Worm (Caenorhabditis elegans) whole organism, early embryonic: ENCODE measurements around the gene K01F9.2.

ENCODE experiments used
- B0310.2 ChIP-seq: sonication (generic microtip); optimal IDR thresholded peaks from 2 replicates; lab custom pipeline; 2016; ENCODE audit warnings: mild to moderate bottlenecking, missing genetic modification characterization, missing compliant biosample characterization
- F13C5.2 ChIP-seq: sonication (generic microtip); optimal IDR thresholded peaks from 2 replicates; lab custom pipeline; 2017; ENCODE audit warnings: mild to moderate bottlenecking, missing genetic modification characterization, inconsistent platforms, missing compliant biosample characterization
- aly-1 ChIP-seq: sonication (generic microtip); optimal IDR thresholded peaks from 2 replicates; lab custom pipeline; 2016; ENCODE audit warnings: missing genetic modification characterization, missing compliant biosample characterization
- ama-1 ChIP-seq: fragments of 150-350 bp; optimal IDR thresholded peaks from 2 replicates; lab custom pipeline; 2014
- ceh-13 ChIP-seq: fragments of 200-800 bp; sonication (Bioruptor generic); optimal IDR thresholded peaks from 2 replicates; lab custom pipeline; 2018; ENCODE audit warnings: mild to moderate bottlenecking, missing genetic modification characterization, missing compliant biosample characterization
- ceh-36 ChIP-seq: sonication (generic microtip); optimal IDR thresholded peaks from 2 replicates; lab custom pipeline; 2016; ENCODE audit warnings: missing genetic modification characterization, inconsistent platforms, missing compliant biosample characterization
- ets-7 ChIP-seq: sonication (generic microtip); optimal IDR thresholded peaks from 2 replicates; lab custom pipeline; 2016; ENCODE audit warnings: missing genotype, missing genetic modification characterization, missing compliant biosample characterization
- flt-1 ChIP-seq: fragments of 200-800 bp; sonication (Bioruptor generic); IDR thresholded peaks from 2 replicates; pipeline ENCODE4 v1.3.6; 2022; ENCODE audit warnings: missing genetic modification characterization, missing compliant biosample characterization
- hmbx-1 ChIP-seq: sonication (generic microtip); optimal IDR thresholded peaks from 2 replicates; lab custom pipeline; 2016; ENCODE audit warnings: mild to moderate bottlenecking, missing genetic modification characterization, missing compliant biosample characterization
- hmg-4 ChIP-seq: fragments of 200-800 bp; sonication (Bioruptor generic); optimal IDR thresholded peaks from 2 replicates; lab custom pipeline; 2018; ENCODE audit warnings: mild to moderate bottlenecking, missing genetic modification characterization, missing compliant biosample characterization
- hnd-1 ChIP-seq: sonication (generic microtip); optimal IDR thresholded peaks from 2 replicates; lab custom pipeline; 2016; ENCODE audit warnings: missing genetic modification characterization, missing compliant biosample characterization
- pes-1 ChIP-seq: fragments of 200-800 bp; sonication (Bioruptor generic); IDR thresholded peaks from 2 replicates; pipeline ENCODE4 v1.3.6; 2022; ENCODE audit warnings: missing genetic modification reagents, missing genetic modification characterization, missing compliant biosample characterization
- scrt-1 ChIP-seq: fragments of 200-800 bp; sonication (Bioruptor generic); IDR thresholded peaks from 2 replicates; pipeline ENCODE4 v1.3.6; 2022; ENCODE audit warnings: missing genetic modification characterization, missing compliant biosample characterization
- sea-1 ChIP-seq: fragments of 200-800 bp; sonication (Bioruptor generic); conservative IDR thresholded peaks from 2 replicates; pipeline ENCODE4 v1.3.6; 2022; ENCODE audit warnings: missing genetic modification characterization, missing compliant biosample characterization
- tbx-11 ChIP-seq: fragments of 200-800 bp; sonication (Bioruptor generic); IDR thresholded peaks from 2 replicates; pipeline ENCODE4 v1.3.6; 2022; ENCODE audit warnings: missing genetic modification characterization, missing compliant biosample characterization
- tbx-37 ChIP-seq: fragments of 200-800 bp; sonication (Bioruptor generic); conservative IDR thresholded peaks from 2 replicates; pipeline ENCODE4 v1.3.6; 2022; ENCODE audit warnings: missing genetic modification reagents, missing genetic modification characterization, missing compliant biosample characterization
- tra-4 ChIP-seq: sonication (generic microtip); optimal IDR thresholded peaks from 2 replicates; lab custom pipeline; 2017; ENCODE audit warnings: missing genetic modification characterization, missing compliant biosample characterization

Gene K01F9.2

DNA sequence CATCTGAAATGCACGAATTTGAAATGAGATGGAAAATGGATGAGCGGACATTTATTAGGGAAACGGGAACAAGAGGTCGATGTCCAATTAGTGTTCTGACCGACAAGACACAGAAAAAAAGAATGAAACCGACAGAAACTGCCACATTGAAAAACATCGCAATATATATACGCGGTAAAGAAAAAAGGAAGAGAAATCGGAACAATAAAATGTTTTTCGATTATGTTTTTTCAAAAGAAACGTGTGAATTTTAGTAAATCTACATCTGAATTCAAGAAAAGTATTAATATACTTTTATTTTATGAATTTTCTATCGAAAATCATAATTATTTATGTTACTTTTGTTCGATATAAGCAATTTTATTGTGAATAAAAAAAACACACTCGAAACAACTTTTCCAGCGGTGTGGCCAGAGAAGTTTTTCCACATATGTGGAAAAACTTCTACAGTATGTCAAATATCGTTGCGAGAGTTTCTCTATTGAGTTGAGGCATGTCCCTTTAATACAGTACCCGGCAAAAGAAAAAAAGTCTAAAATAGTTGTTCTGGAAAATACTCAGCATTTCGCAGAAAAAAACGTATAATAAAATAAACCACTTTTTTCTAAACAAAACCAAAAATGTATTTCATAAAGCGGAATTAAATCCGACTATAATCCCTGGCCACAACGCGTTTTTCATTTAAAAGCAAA, 45.7 kb downstream of the K01F9.2 start, which contains the start of gene F44E2.10:
Gene F44E2.10, minus strand, starts transcription at position 51 of the 692 bp plus-strand sequence.
- no peak for TF ChIP-seq hnd-1 (tag; lab: Kevin White, UChicago)
- TF ChIP-seq ama-1: no peak
- no peak for TF ChIP-seq tra-4 (tag; lab: Kevin White, UChicago)
- TF ChIP-seq pes-1 (GFP tag; lab: Robert Waterston, UW): no peak
- no peak for TF ChIP-seq tbx-37 (GFP tag; lab: Robert Waterston, UW)
- TF ChIP-seq B0310.2 (tag; lab: Kevin White, UChicago): no peak
- TF ChIP-seq ceh-13: no peak
- no peak for TF ChIP-seq F13C5.2 (tag; lab: Kevin White, UChicago)
- TF ChIP-seq hmg-4 (GFP tag; lab: Kevin White, UChicago): no peak
- TF ChIP-seq aly-1 (tag; lab: Kevin White, UChicago): no peak
- TF ChIP-seq ceh-36 (tag; lab: Kevin White, UChicago): no peak
- TF ChIP-seq flt-1: no peak
- no peak for TF ChIP-seq sea-1 (GFP tag; lab: Robert Waterston, UW)
- TF ChIP-seq hmbx-1 (tag; lab: Kevin White, UChicago): no peak
- TF ChIP-seq ets-7: no peak
- no peak for TF ChIP-seq tbx-11 (GFP tag; lab: Robert Waterston, UW)
- no peak for TF ChIP-seq scrt-1 (GFP tag; lab: Robert Waterston, UW)

DNA sequence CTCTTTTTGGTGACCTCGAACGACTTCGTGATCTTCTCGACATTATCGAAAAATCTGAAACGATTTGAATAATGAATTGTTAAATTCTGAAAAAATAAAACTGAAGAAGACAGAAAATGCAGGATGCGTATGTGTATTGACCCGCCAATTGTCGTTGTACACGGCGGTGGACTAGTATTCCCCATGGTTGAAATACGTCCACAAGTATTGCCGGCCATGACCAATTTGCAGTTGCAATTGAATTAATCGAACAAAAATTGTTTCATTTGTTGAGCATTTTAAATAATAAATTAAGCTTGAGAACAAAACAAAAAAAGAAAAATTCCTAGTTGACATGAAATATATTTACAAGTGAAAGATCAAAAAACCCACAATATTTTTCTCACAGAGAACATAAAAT, 47.7 kb downstream of the K01F9.2 start, which contains the start of gene F44E2.3:
Gene F44E2.3, minus strand, starts transcription at position 61 of the 400 bp plus-strand sequence.
- TF ChIP-seq ceh-36 (tag; lab: Kevin White, UChicago): no peak
- TF ChIP-seq tbx-11 (GFP tag; lab: Robert Waterston, UW): no peak
- TF ChIP-seq ama-1: no peak
- TF ChIP-seq ets-7: no peak
- no peak for TF ChIP-seq pes-1 (GFP tag; lab: Robert Waterston, UW)
- TF ChIP-seq aly-1 (tag; lab: Kevin White, UChicago): no peak
- TF ChIP-seq scrt-1 (GFP tag; lab: Robert Waterston, UW): no peak

ce11 chrIII:8827128-8827527, 49.8 kb downstream of the K01F9.2 start, which contains the start of gene F54F2.9:
Gene F54F2.9, minus strand, starts transcription at chrIII:8827228.
- no peak for TF ChIP-seq ets-7
- TF ChIP-seq ceh-36 (tag; lab: Kevin White, UChicago): no peak
- no peak for TF ChIP-seq hmg-4 (GFP tag; lab: Kevin White, UChicago)
- no peak for TF ChIP-seq ceh-13
- TF ChIP-seq F13C5.2 (tag; lab: Kevin White, UChicago): no peak
- no peak for TF ChIP-seq B0310.2 (tag; lab: Kevin White, UChicago)
- no peak for TF ChIP-seq tbx-11 (GFP tag; lab: Robert Waterston, UW)
- no peak for TF ChIP-seq hmbx-1 (tag; lab: Kevin White, UChicago)

DNA sequence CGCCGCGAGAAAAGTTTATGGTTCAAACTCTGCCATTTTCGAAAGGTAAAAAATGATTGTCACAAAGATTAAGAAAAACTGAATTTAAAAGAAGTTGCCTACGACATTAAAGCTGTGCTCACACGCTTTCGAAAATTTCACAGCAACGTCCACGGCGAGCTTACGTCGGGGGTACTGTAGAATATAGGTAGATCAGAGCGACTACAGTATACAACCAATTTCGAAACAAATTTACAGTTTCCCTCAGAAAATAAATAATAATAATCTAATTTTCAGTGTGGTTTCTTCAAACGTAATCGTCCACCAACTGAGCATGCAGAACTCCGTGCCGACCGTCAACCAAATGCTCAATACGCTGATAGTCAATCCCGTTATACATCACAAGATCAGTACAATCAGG, 52.4 kb downstream of the K01F9.2 start:
- TF ChIP-seq tbx-37 (GFP tag; lab: Robert Waterston, UW) (no peak), ceh-36 (tag; lab: Kevin White, UChicago) (no peak), scrt-1 (GFP tag; lab: Robert Waterston, UW) (no peak), F13C5.2 (tag; lab: Kevin White, UChicago) (no peak), hmbx-1 (tag; lab: Kevin White, UChicago) (no peak), ama-1 (no peak), flt-1 (no peak), tbx-11 (GFP tag; lab: Robert Waterston, UW) (no peak), hnd-1 (tag; lab: Kevin White, UChicago) (no peak), tra-4 (tag; lab: Kevin White, UChicago) (no peak), pes-1 (GFP tag; lab: Robert Waterston, UW) (no peak), ceh-13 (no peak), hmg-4 (GFP tag; lab: Kevin White, UChicago) (no peak), ets-7 (no peak)
